Worm (Caenorhabditis elegans) whole organism, late embryonic: Measurements from ENCODE around the gene tsfm-1.
A peak's percentile ranks its signal among the peaks of the same experiment; 100 is the strongest.

ENCODE experiments used
- C08G9.2 ChIP-seq: sonication (generic microtip); optimal IDR thresholded peaks from 2 replicates; lab custom pipeline; 2016; ENCODE audit warnings: mild to moderate bottlenecking, missing genetic modification characterization, moderate library complexity, missing compliant biosample characterization
- C38D4.7 ChIP-seq: fragments of 200-800 bp; sonication (Bioruptor generic); optimal IDR thresholded peaks from 2 replicates; lab custom pipeline; 2018; ENCODE audit warnings: mild to moderate bottlenecking, missing genetic modification characterization, moderate library complexity, missing compliant biosample characterization
- K02D7.2 ChIP-seq: sonication (generic microtip); optimal IDR thresholded peaks from 2 replicates; lab custom pipeline; 2017; ENCODE audit warnings: mild to moderate bottlenecking, missing genetic modification characterization, missing compliant biosample characterization
- K09A11.1 ChIP-seq: sonication (generic microtip); optimal IDR thresholded peaks from 2 replicates; lab custom pipeline; 2017; ENCODE audit warnings: antibody characterized with exemption, mild to moderate bottlenecking, missing genetic modification characterization, missing compliant biosample characterization; ENCODE audit not compliant: insufficient read depth
- Y22D7AL.16 ChIP-seq: sonication (generic microtip); optimal IDR thresholded peaks from 2 replicates; lab custom pipeline; 2016; ENCODE audit warnings: missing genetic modification characterization, missing compliant biosample characterization
- ahr-1 ChIP-seq: sonication (generic microtip); optimal IDR thresholded peaks from 2 replicates; lab custom pipeline; 2016; ENCODE audit warnings: missing genetic modification characterization, missing compliant biosample characterization
- ceh-14 ChIP-seq: sonication (generic microtip); optimal IDR thresholded peaks from 2 replicates; lab custom pipeline; 2016; ENCODE audit warnings: missing genotype, missing genetic modification characterization, missing compliant biosample characterization
- ceh-18 ChIP-seq: sonication (generic microtip); optimal IDR thresholded peaks from 2 replicates; lab custom pipeline; 2016; ENCODE audit warnings: missing genetic modification characterization, missing compliant biosample characterization
- ceh-19 ChIP-seq: fragments of 200-800 bp; sonication (Bioruptor generic); optimal IDR thresholded peaks from 2 replicates; lab custom pipeline; 2018; ENCODE audit warnings: mild to moderate bottlenecking, missing genetic modification characterization, missing compliant biosample characterization
- ceh-2 ChIP-seq: sonication (generic microtip); optimal IDR thresholded peaks from 2 replicates; lab custom pipeline; 2016; ENCODE audit warnings: missing genotype, missing genetic modification characterization, missing compliant biosample characterization
- ceh-22 ChIP-seq: sonication (generic microtip); optimal IDR thresholded peaks from 2 replicates; lab custom pipeline; 2017; ENCODE audit warnings: missing biosample characterization, missing genetic modification characterization
- ceh-24 ChIP-seq: sonication (generic microtip); optimal IDR thresholded peaks from 2 replicates; lab custom pipeline; 2016; ENCODE audit warnings: mild to moderate bottlenecking, missing genetic modification characterization, missing compliant biosample characterization
- ceh-30 ChIP-seq: fragments of 150-350 bp; optimal IDR thresholded peaks from 2 replicates; lab custom pipeline; 2014; ENCODE audit warnings: missing biosample characterization, missing genetic modification characterization
- ceh-45 ChIP-seq: fragments of 200-800 bp; sonication (Bioruptor generic); IDR thresholded peaks from 2 replicates; pipeline ENCODE4 v1.3.6; 2022; ENCODE audit warnings: missing genetic modification reagents, missing genetic modification characterization, missing compliant biosample characterization
- ceh-6 ChIP-seq: fragments of 200-800 bp; sonication (Bioruptor generic); optimal IDR thresholded peaks from 2 replicates; lab custom pipeline; 2018; ENCODE audit warnings: mild to moderate bottlenecking, missing genetic modification characterization, missing compliant biosample characterization
- dve-1 ChIP-seq: sonication (generic microtip); optimal IDR thresholded peaks from 2 replicates; lab custom pipeline; 2017; ENCODE audit warnings: antibody characterized with exemption, mild to moderate bottlenecking, missing genetic modification characterization, missing compliant biosample characterization
- elt-2 ChIP-seq: sonication (generic microtip); optimal IDR thresholded peaks from 2 replicates; lab custom pipeline; 2016; ENCODE audit warnings: missing genetic modification reagents, missing genetic modification characterization, missing compliant biosample characterization
- ets-4 ChIP-seq: sonication (generic microtip); optimal IDR thresholded peaks from 2 replicates; lab custom pipeline; 2016; ENCODE audit warnings: missing genetic modification characterization, missing compliant biosample characterization
- fax-1 ChIP-seq: sonication (generic microtip); optimal IDR thresholded peaks from 2 replicates; lab custom pipeline; 2016; ENCODE audit warnings: missing genotype, missing genetic modification characterization, missing compliant biosample characterization
- fkh-10 ChIP-seq: fragments of 150-350 bp; optimal IDR thresholded peaks from 2 replicates; lab custom pipeline; 2014; ENCODE audit warnings: missing biosample characterization, missing genetic modification reagents, missing genetic modification characterization
- fkh-6 ChIP-seq: sonication (generic microtip); optimal IDR thresholded peaks from 2 replicates; lab custom pipeline; 2016; ENCODE audit warnings: missing genetic modification characterization, missing compliant biosample characterization
- gmeb-2 ChIP-seq: sonication (generic microtip); optimal IDR thresholded peaks from 2 replicates; lab custom pipeline; 2016; ENCODE audit warnings: missing genetic modification characterization, inconsistent platforms, missing compliant biosample characterization
- hlh-15 ChIP-seq: sonication (generic microtip); optimal IDR thresholded peaks from 2 replicates; lab custom pipeline; 2016; ENCODE audit warnings: missing genetic modification characterization, missing compliant biosample characterization
- hlh-30 ChIP-seq: sonication (generic microtip); optimal IDR thresholded peaks from 2 replicates; lab custom pipeline; 2017; ENCODE audit warnings: antibody characterized with exemption, missing genetic modification characterization, missing compliant biosample characterization; ENCODE audit not compliant: insufficient read depth
- hlh-8 ChIP-seq: sonication (generic microtip); optimal IDR thresholded peaks from 2 replicates; lab custom pipeline; 2016; ENCODE audit warnings: missing genotype, missing genetic modification characterization, missing compliant biosample characterization
- mec-3 ChIP-seq: sonication (generic microtip); optimal IDR thresholded peaks from 2 replicates; lab custom pipeline; 2016; ENCODE audit warnings: borderline replicate concordance, missing genetic modification characterization, missing compliant biosample characterization
- nfya-1 ChIP-seq: sonication (generic microtip); optimal IDR thresholded peaks from 2 replicates; lab custom pipeline; 2017; ENCODE audit warnings: missing genetic modification characterization, mild to moderate bottlenecking, missing compliant biosample characterization, antibody characterized with exemption, moderate library complexity
- nhr-11 ChIP-seq: fragments of 150-350 bp; optimal IDR thresholded peaks from 2 replicates; lab custom pipeline; 2014; ENCODE audit warnings: missing biosample characterization, missing genetic modification characterization
- nhr-232 ChIP-seq: sonication (generic microtip); optimal IDR thresholded peaks from 2 replicates; lab custom pipeline; 2016; ENCODE audit warnings: missing genetic modification characterization, missing compliant biosample characterization
- odd-2 ChIP-seq: sonication (generic microtip); optimal IDR thresholded peaks from 2 replicates; lab custom pipeline; 2017; ENCODE audit warnings: antibody characterized with exemption, mild to moderate bottlenecking, missing genetic modification characterization, missing compliant biosample characterization
- pag-3 ChIP-seq: sonication (generic microtip); optimal IDR thresholded peaks from 2 replicates; lab custom pipeline; 2016; ENCODE audit warnings: missing compliant biosample characterization, missing genetic modification characterization, borderline replicate concordance
- pat-9 ChIP-seq: fragments of 200-800 bp; sonication (Bioruptor generic); optimal IDR thresholded peaks from 2 replicates; lab custom pipeline; 2018; ENCODE audit warnings: mild to moderate bottlenecking, missing genetic modification characterization, moderate library complexity, missing compliant biosample characterization
- pax-1 ChIP-seq: fragments of 150-350 bp; optimal IDR thresholded peaks from 2 replicates; lab custom pipeline; 2014; ENCODE audit warnings: missing biosample characterization, missing genetic modification characterization
- pha-2 ChIP-seq: sonication (generic microtip); optimal IDR thresholded peaks from 2 replicates; lab custom pipeline; 2017; ENCODE audit warnings: mild to moderate bottlenecking, missing genetic modification characterization, missing compliant biosample characterization
- pha-4 ChIP-seq: fragments of 150-350 bp; optimal IDR thresholded peaks from 2 replicates; lab custom pipeline; 2018; ENCODE audit warnings: missing biosample characterization, missing genetic modification reagents, missing genetic modification characterization
- pqm-1 ChIP-seq: sonication (generic microtip); optimal IDR thresholded peaks from 2 replicates; lab custom pipeline; 2016; ENCODE audit warnings: missing genetic modification characterization, missing compliant biosample characterization
- ref-2 ChIP-seq: sonication (generic microtip); optimal IDR thresholded peaks from 2 replicates; lab custom pipeline; 2016; ENCODE audit warnings: missing genetic modification characterization, missing compliant biosample characterization
- rnt-1 ChIP-seq: sonication (generic microtip); optimal IDR thresholded peaks from 2 replicates; lab custom pipeline; 2016; ENCODE audit warnings: missing genetic modification characterization, missing compliant biosample characterization
- sox-4 ChIP-seq: sonication (generic microtip); optimal IDR thresholded peaks from 2 replicates; lab custom pipeline; 2017; ENCODE audit warnings: mild to moderate bottlenecking, missing genetic modification characterization, inconsistent platforms, missing compliant biosample characterization
- syd-9 ChIP-seq: sonication (generic microtip); optimal IDR thresholded peaks from 2 replicates; lab custom pipeline; 2016; ENCODE audit warnings: mild to moderate bottlenecking, missing genetic modification characterization, moderate library complexity, missing compliant biosample characterization
- tbx-7 ChIP-seq: sonication (generic microtip); optimal IDR thresholded peaks from 2 replicates; lab custom pipeline; 2016; ENCODE audit warnings: missing genotype, missing genetic modification characterization, missing compliant biosample characterization
- unc-55 ChIP-seq: sonication (generic microtip); optimal IDR thresholded peaks from 2 replicates; lab custom pipeline; 2017; ENCODE audit warnings: missing biosample characterization, missing genetic modification reagents, missing genetic modification characterization
- unc-86 ChIP-seq: sonication (generic microtip); optimal IDR thresholded peaks from 2 replicates; lab custom pipeline; 2016; ENCODE audit warnings: missing genetic modification characterization, missing compliant biosample characterization

The tsfm-1 gene

ce11 chrV:12303453-12304077 lies 32.2 kb upstream of the tsfm-1 start (continued):
- TF ChIP-seq ceh-19 (GFP tag; lab: Kevin White, UChicago) = peak; percentile 100
- peak; percentile 97 for TF ChIP-seq fkh-10
- TF ChIP-seq K09A11.1 = peak; percentile 98
- TF ChIP-seq pqm-1 (tag; lab: Kevin White, UChicago) = peak; percentile 99
- TF ChIP-seq fax-1 (tag; lab: Kevin White, UChicago) = peak; percentile 99
- peak; percentile 100 for TF ChIP-seq ceh-6 (GFP tag; lab: Kevin White, UChicago)
- TF ChIP-seq mec-3 (tag; lab: Kevin White, UChicago) = peak; percentile 99
- TF ChIP-seq unc-86 (tag; lab: Kevin White, UChicago) = peak; percentile 100
- peak; percentile 98 for TF ChIP-seq hlh-8 (tag; lab: Kevin White, UChicago)
- TF ChIP-seq ceh-24 (tag; lab: Kevin White, UChicago) = peak; percentile 99
- peak; percentile 98 for TF ChIP-seq ets-4 (tag; lab: Kevin White, UChicago)
- peak; percentile 100 for TF ChIP-seq sox-4
- TF ChIP-seq unc-55 (GFP tag; lab: Kevin White, UChicago) = peak; percentile 30
- TF ChIP-seq ceh-22 (tag; lab: Kevin White, UChicago) = peak; percentile 94
- TF ChIP-seq gmeb-2 = peak; percentile 100
- peak; percentile 100 for TF ChIP-seq hlh-15 (tag; lab: Kevin White, UChicago)
- TF ChIP-seq ceh-30 (tag; lab: Kevin White, UChicago) = peak; percentile 93
- TF ChIP-seq dve-1 (tag; lab: Kevin White, UChicago) = peak; percentile 99
- peak; percentile 98 for TF ChIP-seq C38D4.7 (GFP tag; lab: Kevin White, UChicago)
- TF ChIP-seq ceh-45 (GFP tag; lab: Robert Waterston, UW) = peak; percentile 100
- TF ChIP-seq K02D7.2 (tag; lab: Kevin White, UChicago) = peak; percentile 100
- TF ChIP-seq ref-2 (tag; lab: Kevin White, UChicago) = peak; percentile 100
- TF ChIP-seq ceh-2 (tag; lab: Kevin White, UChicago) = peak; percentile 100
- TF ChIP-seq tbx-7 = peak; percentile 95
- TF ChIP-seq rnt-1 (tag; lab: Kevin White, UChicago) = peak; percentile 99
- peak; percentile 100 for TF ChIP-seq pat-9 (tag; lab: Kevin White, UChicago)
- peak; percentile 99 for TF ChIP-seq ceh-18 (tag; lab: Kevin White, UChicago)
- peak; percentile 99 for TF ChIP-seq Y22D7AL.16
- peak; percentile 98 for TF ChIP-seq C08G9.2 (tag; lab: Kevin White, UChicago)
- peak; percentile 99 for TF ChIP-seq pag-3
- TF ChIP-seq nfya-1 (tag; lab: Kevin White, UChicago) = peak; percentile 93
- peak; percentile 29 for TF ChIP-seq pax-1 (tag; lab: Kevin White, UChicago)
- TF ChIP-seq elt-2 (tag; lab: Kevin White, UChicago) = peak; percentile 100
- TF ChIP-seq ceh-14 (tag; lab: Kevin White, UChicago) = peak; percentile 99
- peak; percentile 98 for TF ChIP-seq pha-2 (tag; lab: Kevin White, UChicago)
- TF ChIP-seq nhr-232 = peak; percentile 100
- peak; percentile 99 for TF ChIP-seq fkh-6 (tag; lab: Kevin White, UChicago)
- TF ChIP-seq ahr-1 (tag; lab: Kevin White, UChicago) = peak; percentile 99
- TF ChIP-seq syd-9 = peak; percentile 99
- no peak for TF ChIP-seq pha-4
- TF ChIP-seq hlh-30 (tag; lab: Kevin White, UChicago) = peak; percentile 92
- peak; percentile 94 for TF ChIP-seq odd-2 (tag; lab: Kevin White, UChicago)
- no peak for TF ChIP-seq nhr-11 (tag; lab: Kevin White, UChicago)
- TF ChIP-seq, all 69 proteins: peak for 67
